Worm (Caenorhabditis elegans) whole organism, dauer: Measurements from ENCODE around the gene str-163.

Experiments used
- unc-62 ChIP-seq: sonication (generic microtip); optimal IDR thresholded peaks from 2 replicates; lab custom pipeline; 2017; ENCODE audit warnings: missing biosample characterization, missing genetic modification reagents, missing genetic modification characterization

Gene str-163

DNA sequence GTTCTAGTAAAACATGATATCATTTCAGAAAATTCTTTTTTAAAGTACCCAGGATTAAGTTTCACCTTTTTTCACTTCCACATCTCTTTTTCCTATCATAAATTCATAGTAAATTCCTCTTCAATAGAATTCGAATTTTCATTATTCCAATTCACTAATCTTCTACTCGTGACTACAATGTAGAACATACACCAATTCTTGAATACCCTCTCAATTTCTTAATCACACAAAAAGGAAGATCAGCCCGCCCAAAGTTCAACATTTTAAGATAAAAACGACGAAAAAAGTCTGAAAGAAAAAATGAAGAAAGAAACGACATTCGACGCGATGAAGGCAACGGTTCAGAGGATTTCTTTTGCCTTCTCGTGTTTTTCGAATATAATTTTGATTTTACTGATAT is at the start of gene str-163:
str-163 (plus strand) TSS at position 301 of the 400 bp plus-strand sequence.
- TF ChIP-seq unc-62 (GFP tag; lab: Kevin White, UChicago) = no peak

DNA sequence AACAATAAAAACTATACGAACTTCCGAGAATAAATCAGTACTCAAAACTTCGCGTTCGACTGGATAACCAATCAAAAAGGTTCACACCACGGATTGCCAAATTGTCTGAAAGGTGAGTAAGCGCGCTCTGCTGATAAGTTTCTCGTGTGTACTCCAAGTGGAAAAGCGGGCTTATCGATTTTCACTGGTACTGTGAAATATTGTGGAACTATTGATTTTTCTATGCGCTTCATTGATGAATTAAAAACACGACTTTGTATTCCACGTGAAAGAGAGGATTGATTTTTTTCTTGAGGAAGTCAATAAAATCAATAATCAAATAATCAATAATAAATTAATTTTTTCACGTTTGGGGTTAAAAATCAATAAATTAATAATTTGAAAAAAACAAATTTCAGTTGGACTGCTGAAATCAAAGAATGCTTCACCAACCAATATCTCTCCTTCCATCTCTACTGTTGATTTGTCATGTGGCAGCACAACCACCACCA is 48.3 kb upstream of the str-163 start, which contains the start of gene T08B6.4:
T08B6.4 (plus strand) TSS at position 51 of the 491 bp plus-strand sequence.
- no peak for TF ChIP-seq unc-62 (GFP tag; lab: Kevin White, UChicago)

DNA sequence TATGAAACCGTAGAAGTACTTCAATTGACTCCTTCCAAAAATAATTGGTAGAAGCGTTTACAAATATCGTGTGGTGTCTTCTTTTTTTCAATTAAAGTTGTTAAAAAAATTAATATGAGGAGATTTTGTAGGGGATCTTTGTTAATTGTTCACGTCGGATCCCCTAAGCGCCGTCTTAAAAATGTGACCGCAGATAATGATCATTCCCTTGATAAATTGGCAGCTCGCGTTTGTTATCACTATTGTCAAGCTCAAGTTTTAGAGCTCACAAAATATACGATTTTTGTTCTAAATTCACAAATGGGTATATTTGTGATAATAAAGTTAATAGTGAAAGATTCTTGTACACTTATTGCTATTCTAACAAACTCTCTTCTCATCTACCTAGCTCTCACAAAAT is 44.9 kb upstream of the str-163 start, which contains the start of gene str-159:
str-159 (plus strand) TSS at position 301 of the 400 bp plus-strand sequence.
- TF ChIP-seq unc-62 (GFP tag; lab: Kevin White, UChicago) = no peak

DNA sequence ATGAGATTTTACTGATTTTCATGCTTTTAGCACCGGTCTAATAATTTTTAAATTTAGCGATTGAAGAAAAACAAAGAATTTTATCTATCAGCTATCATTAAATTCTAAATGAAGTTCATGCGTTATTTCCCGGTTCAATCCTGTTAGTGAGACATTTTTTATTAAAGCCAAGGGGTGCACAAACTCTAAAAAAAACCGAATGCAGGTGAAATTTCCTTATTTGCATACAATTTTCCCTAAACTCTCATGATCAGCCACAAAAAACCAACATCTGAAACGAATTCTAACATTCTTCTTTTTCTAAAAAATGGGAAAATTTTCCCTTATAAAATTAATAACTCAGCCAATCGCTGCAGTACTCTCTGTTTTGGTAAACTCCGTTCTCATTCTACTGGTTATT is 40.9 kb upstream of the str-163 start, which contains the start of gene str-156:
str-156 (plus strand) TSS at position 301 of the 400 bp plus-strand sequence.
- no peak for TF ChIP-seq unc-62 (GFP tag; lab: Kevin White, UChicago)

DNA sequence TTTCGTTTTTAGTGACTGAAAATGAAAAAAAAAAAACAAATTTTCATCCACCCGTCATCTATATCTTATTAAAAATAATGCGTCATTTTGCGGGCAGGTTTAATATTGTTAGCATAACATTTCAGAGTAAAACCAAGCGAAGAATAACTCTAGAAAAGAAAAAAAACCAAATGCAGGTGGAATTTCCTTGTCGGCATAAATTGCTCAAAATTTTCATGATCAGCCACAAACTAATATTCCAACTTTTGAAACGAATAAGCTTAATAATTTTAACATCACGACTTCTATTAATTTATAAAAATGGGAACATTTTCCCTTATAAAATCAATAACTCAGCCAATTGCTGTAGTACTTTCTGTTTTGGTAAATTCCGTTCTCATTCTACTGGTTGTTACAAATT is 38.3 kb upstream of the str-163 start, which contains the start of gene str-155:
str-155 (plus strand) TSS at position 301 of the 400 bp plus-strand sequence.
- TF ChIP-seq unc-62 (GFP tag; lab: Kevin White, UChicago) = no peak

DNA sequence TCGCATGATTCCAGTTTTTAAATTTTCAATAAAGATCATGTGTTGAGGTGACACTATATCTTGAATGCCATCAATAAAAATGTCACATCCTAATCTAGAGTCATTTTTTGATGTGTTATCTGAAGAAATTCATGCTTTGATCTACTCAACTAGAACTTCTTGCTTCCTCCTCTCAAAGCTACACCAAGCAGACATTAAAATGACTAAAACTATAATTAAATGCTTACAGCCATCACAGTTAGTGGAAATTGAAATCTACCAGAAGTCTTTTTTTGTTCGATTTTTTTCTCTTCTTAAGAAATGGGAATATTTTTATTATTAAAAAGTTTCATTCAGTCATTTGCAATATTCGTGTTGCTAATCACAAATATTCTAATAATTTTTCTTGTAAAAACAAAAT is 36.2 kb upstream of the str-163 start, which contains the start of gene str-158:
str-158 (plus strand) TSS at position 301 of the 400 bp plus-strand sequence.
- no peak for TF ChIP-seq unc-62 (GFP tag; lab: Kevin White, UChicago)

DNA sequence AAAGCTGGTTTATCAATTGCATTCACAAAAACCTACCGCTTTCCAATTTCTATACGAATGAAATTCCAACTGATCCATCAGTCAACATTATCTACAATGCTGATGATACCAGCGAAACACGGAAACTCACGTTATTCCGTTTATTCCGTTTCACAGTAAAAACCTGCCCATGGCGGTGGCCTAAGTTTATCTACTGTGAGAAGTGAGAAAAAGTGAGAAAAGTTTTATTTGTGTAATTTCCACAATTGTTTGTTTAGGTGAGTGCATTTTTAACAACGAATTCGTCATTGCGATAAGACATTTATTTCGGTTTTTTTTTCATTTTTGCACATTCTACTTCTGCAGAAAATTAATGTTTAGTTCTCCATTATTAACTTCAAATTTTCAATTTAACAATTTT is 23.9 kb upstream of the str-163 start, which contains the start of gene Y9C9A.8:
Y9C9A.8 (plus strand) TSS at position 301 of the 400 bp plus-strand sequence.
- TF ChIP-seq unc-62 (GFP tag; lab: Kevin White, UChicago) = no peak

DNA sequence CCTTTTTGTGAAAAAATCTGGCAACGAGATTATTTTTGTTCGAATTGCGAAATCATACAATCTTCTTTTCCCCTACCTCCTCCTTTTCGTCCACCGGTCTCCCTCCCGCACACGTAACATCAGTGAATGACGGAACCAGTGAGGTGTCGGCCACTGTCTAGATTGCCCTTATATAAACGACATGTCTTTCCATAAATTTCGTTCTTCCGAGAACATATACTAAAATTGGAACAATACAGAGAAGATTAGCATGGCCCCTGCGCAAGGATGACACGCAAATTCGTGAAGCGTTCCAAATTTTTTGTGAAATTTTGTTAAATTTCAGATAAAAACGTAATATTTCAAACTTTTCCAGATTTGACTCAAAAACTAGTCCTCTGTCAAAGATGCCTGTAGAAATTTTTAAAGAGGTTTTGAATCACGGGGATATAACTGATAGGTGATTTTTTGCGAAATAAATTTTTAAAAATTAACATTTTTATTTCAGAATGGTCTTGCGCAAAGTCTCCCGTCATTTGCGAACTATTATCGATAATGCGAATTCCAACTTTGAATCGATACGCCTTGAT is 23.1 kb upstream of the str-163 start:
- TF ChIP-seq unc-62 (GFP tag; lab: Kevin White, UChicago) = no peak

DNA sequence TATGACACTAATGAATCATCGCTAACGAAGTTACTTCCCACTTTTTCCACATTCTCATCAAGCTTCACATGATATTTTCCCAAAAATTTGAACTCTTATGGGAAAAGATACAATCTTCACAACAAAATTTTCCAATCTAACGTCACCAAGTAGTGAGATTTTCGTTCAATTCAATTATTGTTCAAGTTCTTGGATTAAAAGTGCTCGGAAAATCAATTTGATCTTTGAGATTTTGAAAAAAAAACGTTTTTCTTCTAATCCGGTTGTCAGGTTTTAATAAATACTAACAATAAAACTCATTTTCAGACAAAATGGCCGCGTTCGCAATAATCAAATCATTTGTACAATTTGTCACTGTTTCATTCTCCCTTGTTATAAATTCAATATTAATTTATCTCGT is 19.9 kb upstream of the str-163 start, which contains the start of gene str-153:
str-153 (plus strand) TSS at position 301 of the 400 bp plus-strand sequence.
- TF ChIP-seq unc-62 (GFP tag; lab: Kevin White, UChicago) = no peak

DNA sequence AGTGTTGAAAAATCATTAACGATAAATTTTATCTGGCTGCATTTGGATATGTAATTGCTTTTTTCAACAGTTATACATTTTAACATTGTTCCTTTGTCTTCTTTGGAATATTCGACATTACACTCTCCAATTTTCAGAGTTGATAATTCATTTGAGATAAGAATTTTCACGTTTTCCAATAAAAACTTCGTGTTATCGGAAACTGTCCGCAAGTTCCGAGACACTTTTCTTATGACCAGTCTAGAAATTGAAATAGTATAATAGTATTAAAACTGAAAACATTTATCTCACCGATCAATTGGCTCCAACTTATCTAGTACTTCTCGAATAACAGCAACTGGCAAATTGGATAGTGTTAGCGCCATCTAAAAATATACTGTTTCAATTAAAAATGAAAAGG is 16.3 kb upstream of the str-163 start, which contains the start of gene fbxa-86:
fbxa-86 (minus strand) TSS at position 367 of the 400 bp plus-strand sequence.
- no peak for TF ChIP-seq unc-62 (GFP tag; lab: Kevin White, UChicago)

DNA sequence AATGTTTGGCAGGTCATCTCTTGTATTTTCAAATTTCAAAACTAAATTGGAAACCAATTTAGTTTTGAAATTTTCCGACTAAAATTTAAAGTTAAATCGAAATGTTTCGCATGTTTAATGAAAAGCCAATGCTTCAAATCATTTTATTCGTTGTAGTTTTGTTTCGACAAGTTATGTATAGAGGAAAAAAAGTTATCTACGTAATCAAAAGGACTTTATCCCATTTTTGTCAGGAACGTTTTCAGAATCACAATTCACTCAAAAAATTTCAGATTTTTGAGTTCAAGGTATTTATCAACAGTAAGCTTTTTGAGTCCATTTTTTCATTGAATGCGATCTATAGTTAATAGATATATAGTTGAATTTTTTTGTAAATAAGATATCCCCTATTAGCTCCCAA is 15.3 kb upstream of the str-163 start, which contains the start of gene str-168:
str-168 (plus strand) TSS at position 301 of the 400 bp plus-strand sequence.
- no peak for TF ChIP-seq unc-62 (GFP tag; lab: Kevin White, UChicago)

DNA sequence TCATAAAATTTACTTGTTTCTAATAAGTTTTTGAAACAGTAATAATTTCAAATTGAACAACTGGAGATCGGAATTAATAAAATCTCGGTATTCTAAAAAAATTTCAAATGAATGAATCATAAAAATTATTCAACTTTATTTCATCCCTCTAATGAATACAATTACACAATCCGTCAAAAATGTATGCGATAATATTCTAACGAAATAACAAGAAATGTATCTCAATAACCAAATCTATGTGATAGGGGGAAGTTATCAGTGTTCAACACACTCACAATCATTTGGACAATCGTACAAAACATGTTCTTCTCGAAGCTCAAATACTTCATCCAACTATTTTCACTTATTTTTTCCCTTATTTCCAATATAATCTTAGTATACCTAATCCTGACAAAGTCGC is 12.3 kb upstream of the str-163 start, which contains the start of gene Y9C9A.5:
Y9C9A.5 (plus strand) TSS at position 301 of the 400 bp plus-strand sequence.
- TF ChIP-seq unc-62 (GFP tag; lab: Kevin White, UChicago) = no peak

DNA sequence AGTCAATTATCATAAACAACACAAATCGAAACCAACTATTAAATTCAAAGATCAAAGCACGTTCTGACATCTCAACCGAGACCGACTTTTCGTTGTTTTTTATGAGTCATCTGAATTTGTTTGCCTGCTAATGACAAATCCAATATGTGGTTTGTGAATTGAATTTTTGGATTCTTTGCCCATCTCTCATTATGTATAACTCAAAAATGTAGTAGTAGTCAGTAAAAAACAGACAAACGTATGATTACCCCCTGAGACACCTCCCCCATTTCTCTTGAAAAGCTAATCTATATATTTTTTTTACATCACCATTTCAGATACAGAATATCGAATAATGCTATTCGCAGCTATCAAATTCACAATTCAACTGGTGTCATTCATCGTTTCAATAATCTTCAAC is 8.2 kb upstream of the str-163 start, which contains the start of gene str-169:
str-169 (plus strand) TSS at position 301 of the 400 bp plus-strand sequence.
- TF ChIP-seq unc-62 (GFP tag; lab: Kevin White, UChicago) = no peak

DNA sequence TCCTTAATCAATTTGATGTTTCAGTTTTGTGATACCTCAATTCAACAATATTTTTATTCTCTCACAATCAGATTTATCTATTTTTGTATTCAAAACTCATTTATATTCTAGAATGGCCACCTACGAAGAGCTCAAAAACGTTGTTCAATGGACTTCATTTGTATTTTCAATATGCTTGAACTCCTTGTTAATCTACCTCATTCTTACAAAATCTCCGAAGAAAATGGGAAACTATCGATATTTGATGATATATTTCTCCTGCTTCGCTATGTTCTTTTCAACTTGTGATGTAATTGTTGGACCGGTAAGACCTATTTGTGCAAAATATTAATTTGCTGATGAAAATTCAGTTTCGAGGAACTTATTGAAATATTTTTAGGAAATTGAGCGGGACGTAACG is 6.6 kb downstream of the str-163 start, which contains the start of gene str-164:
str-164 (plus strand) TSS at position 113 of the 400 bp plus-strand sequence.
- no peak for TF ChIP-seq unc-62 (GFP tag; lab: Kevin White, UChicago)

DNA sequence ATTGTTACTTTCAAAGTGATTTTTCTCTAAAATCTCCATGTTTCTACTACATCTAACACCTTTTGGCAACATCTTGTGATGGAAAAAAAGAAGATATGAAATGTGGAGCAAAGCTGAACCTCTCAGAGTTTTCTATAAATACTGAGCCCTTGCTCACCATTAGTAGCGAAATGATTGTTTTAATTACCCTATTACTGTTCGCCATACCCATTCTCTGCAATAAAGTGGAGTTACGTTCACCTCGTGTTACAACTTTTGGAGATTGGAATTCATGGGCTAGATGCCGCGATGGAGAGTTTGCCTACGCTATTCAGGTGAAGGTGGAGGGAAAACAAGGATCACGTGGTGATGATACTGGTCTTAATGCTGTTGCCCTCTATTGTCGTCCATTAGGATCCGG is 9.8 kb downstream of the str-163 start, which contains the start of gene txt-3:
txt-3 (plus strand) TSS at position 125 of the 400 bp plus-strand sequence.
- no peak for TF ChIP-seq unc-62 (GFP tag; lab: Kevin White, UChicago)

DNA sequence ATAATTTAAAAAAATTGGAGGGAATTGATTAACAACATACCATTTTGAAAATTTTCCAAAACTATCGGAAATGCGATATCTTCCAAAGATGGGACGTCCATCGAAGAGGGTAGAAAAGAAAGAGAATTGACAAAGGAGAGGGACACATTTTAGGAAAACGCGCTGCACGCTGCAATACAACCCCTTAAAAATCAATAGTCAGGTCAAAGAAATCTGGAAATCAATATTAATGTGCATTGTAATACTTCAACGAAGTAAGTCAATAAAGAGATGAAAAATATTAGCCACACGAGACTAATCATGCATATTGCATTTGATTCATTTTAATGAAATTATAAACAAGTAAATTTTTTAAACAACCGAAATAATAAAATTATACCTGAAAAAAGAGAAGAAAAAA is 15.4 kb downstream of the str-163 start, which contains the start of gene Y9C9A.13:
Y9C9A.13 (minus strand) TSS at position 101 of the 400 bp plus-strand sequence.
- TF ChIP-seq unc-62 (GFP tag; lab: Kevin White, UChicago) = no peak
